Fruit fly (Drosophila melanogaster): ENCODE results near the gene CG12483.

The CG12483 gene

dm6 chr3L:98275-98674 lies at the start of gene CG12483:
Gene CG12483, minus strand, starts transcription at chr3L:98375.
- TF ChIP-seq dl (GFP tag; optimal IDR thresholded peaks at IDR 0.05; ENCODE audit: insufficient read depth in 1 of 2, partially characterized antibody in 2 of 2) (no peak), tai (GFP tag; optimal IDR thresholded peaks at IDR 0.05) (no peak), br (GFP tag; optimal IDR thresholded peaks at IDR 0.05) (no peak), Hnf4 (GFP tag; optimal IDR thresholded peaks at IDR 0.05) (no peak), ey (GFP tag; optimal IDR thresholded peaks at IDR 0.05) (no peak), sv (GFP tag; optimal IDR thresholded peaks at IDR 0.05) (no peak), HLH106 (tag; optimal IDR thresholded peaks at IDR 0.05) (no peak), Myc (optimal IDR thresholded peaks at IDR 0.05) (no peak), dmrt93B (GFP tag; optimal IDR thresholded peaks at IDR 0.05) (no peak), usp (GFP tag; optimal IDR thresholded peaks at IDR 0.05) (no peak), Dfd (GFP tag; optimal IDR thresholded peaks at IDR 0.05) (no peak), Jra (GFP tag; optimal IDR thresholded peaks at IDR 0.05) (no peak)

dm6 chr3L:145998-146576 lies 47.9 kb upstream of the CG12483 start, which contains the start of gene CG6845:
Gene CG6845, plus strand, starts transcription at chr3L:146433.
- TF ChIP-seq sage (GFP tag; optimal IDR thresholded peaks at IDR 0.05) (peak; percentile 45), foxo (GFP tag; optimal IDR thresholded peaks at IDR 0.05) (no peak), br (GFP tag; optimal IDR thresholded peaks at IDR 0.05) (no peak), Rel (GFP tag; optimal IDR thresholded peaks at IDR 0.05) (no peak), Rel (tag; optimal IDR thresholded peaks at IDR 0.05) (peak; percentile 13), psq (GFP tag; optimal IDR thresholded peaks at IDR 0.05) (no peak)

dm6 chr3L:140838-141559 lies 42.8 kb upstream of the CG12483 start:
- TF ChIP-seq brk (GFP tag; optimal IDR thresholded peaks at IDR 0.05) = peak; percentile 37
- TF ChIP-seq pan (optimal IDR thresholded peaks at IDR 0.05) = no peak
- TF ChIP-seq woc (GFP tag; optimal IDR thresholded peaks at IDR 0.05) = peak; percentile 24
- TF ChIP-seq CrebA (GFP tag; optimal IDR thresholded peaks at IDR 0.05; ENCODE audit: borderline replicate concordance) = no peak
- TF ChIP-seq dl (GFP tag; optimal IDR thresholded peaks at IDR 0.05; ENCODE audit: insufficient read depth in 1 of 2, partially characterized antibody in 2 of 2) = peak in 1 of 2 experiments; percentile 82
- no peak for TF ChIP-seq Sp1 (GFP tag; optimal IDR thresholded peaks at IDR 0.05)
- TF ChIP-seq psq (GFP tag; optimal IDR thresholded peaks at IDR 0.05) = peak; percentile 47
- no peak for TF ChIP-seq ey (GFP tag; optimal IDR thresholded peaks at IDR 0.05)
- peak; percentile 11 for TF ChIP-seq Hr83 (GFP tag; optimal IDR thresholded peaks at IDR 0.05; ENCODE audit: poor library complexity, severe bottlenecking)
- TF ChIP-seq Vsx2 (GFP tag; optimal IDR thresholded peaks at IDR 0.05; ENCODE audit: partially characterized antibody) = peak; percentile 84
- peak; percentile 87 for TF ChIP-seq Dif (GFP tag; optimal IDR thresholded peaks at IDR 0.05; ENCODE audit: partially characterized antibody)
- no peak for TF ChIP-seq Rel (GFP tag; optimal IDR thresholded peaks at IDR 0.05)
- TF ChIP-seq Rel (tag; optimal IDR thresholded peaks at IDR 0.05) = peak; percentile 91

- peak; percentile 45 for TF ChIP-seq psq (GFP tag; optimal IDR thresholded peaks at IDR 0.05)
- peak; percentile 16 for TF ChIP-seq OdsH (GFP tag; optimal IDR thresholded peaks at IDR 0.05)
- TF ChIP-seq br (GFP tag; optimal IDR thresholded peaks at IDR 0.05) = peak; percentile 39
- TF ChIP-seq HLH106 (tag; optimal IDR thresholded peaks at IDR 0.05) = peak; percentile 9
- TF ChIP-seq Jra (GFP tag; optimal IDR thresholded peaks at IDR 0.05) = no peak
- TF ChIP-seq rgr (GFP tag; optimal IDR thresholded peaks at IDR 0.05) = peak; percentile 43
- no peak for TF ChIP-seq dmrt93B (GFP tag; optimal IDR thresholded peaks at IDR 0.05)
- peak; percentile 19 for TF ChIP-seq h (GFP tag; optimal IDR thresholded peaks at IDR 0.05)
- no peak for TF ChIP-seq Rel (GFP tag; optimal IDR thresholded peaks at IDR 0.05)
- TF ChIP-seq Rel (tag; optimal IDR thresholded peaks at IDR 0.05) = peak; percentile 97
- no peak for TF ChIP-seq usp (GFP tag; optimal IDR thresholded peaks at IDR 0.05)
- TF ChIP-seq ey (GFP tag; optimal IDR thresholded peaks at IDR 0.05) = peak; percentile 53
- peak in 1 of 2 experiments; percentile 48 for TF ChIP-seq foxo (GFP tag; optimal IDR thresholded peaks at IDR 0.05)
- peak; percentile 5 for TF ChIP-seq Sp1 (GFP tag; optimal IDR thresholded peaks at IDR 0.05)
- TF ChIP-seq fru (GFP tag; optimal IDR thresholded peaks at IDR 0.05) = peak; percentile 61
Measured at dm6 chr3L:139574-140567, 41.7 kb upstream of the CG12483 start.

Data from whole organism, wandering third instar larva.